Fruit fly (Drosophila melanogaster) whole organism, adult: ENCODE data around the gene CG31872.

ENCODE experiments used
- CG14711 ChIP-seq: fragments of 200-800 bp; sonication (Bioruptor generic); optimal IDR thresholded peaks from 2 replicates; lab custom pipeline; 2018; ENCODE audit warnings: missing biosample characterization, mild to moderate bottlenecking, missing genetic modification characterization, moderate library complexity
- CG33017 ChIP-seq: fragments of 200-800 bp; sonication (Bioruptor generic); optimal IDR thresholded peaks from 2 replicates; lab custom pipeline; 2018; ENCODE audit warnings: missing biosample characterization, mild to moderate bottlenecking, missing genetic modification characterization, moderate library complexity
- CG7045 ChIP-seq: fragments of 200-800 bp; sonication (Bioruptor generic); optimal IDR thresholded peaks from 2 replicates; lab custom pipeline; 2017; ENCODE audit warnings: missing biosample characterization, mild to moderate bottlenecking, missing genetic modification characterization
- CG7101 ChIP-seq: fragments of 200-800 bp; sonication (Bioruptor generic); optimal IDR thresholded peaks from 2 replicates; lab custom pipeline; 2018; ENCODE audit warnings: missing biosample characterization, mild to moderate bottlenecking, missing genetic modification characterization, moderate library complexity
- Crg-1 ChIP-seq: fragments of 200-800 bp; sonication (Bioruptor generic); optimal IDR thresholded peaks from 2 replicates; lab custom pipeline; 2016; ENCODE audit warnings: missing biosample characterization, missing genetic modification characterization
- Hr96 ChIP-seq: fragments of 200-800 bp; sonication (Bioruptor generic); optimal IDR thresholded peaks from 2 replicates; lab custom pipeline; 2016; ENCODE audit warnings: missing biosample characterization, missing genetic modification characterization
- kay ChIP-seq: fragments of 200-800 bp; sonication (Bioruptor generic); peaks from one replicate; lab custom pipeline; 2016; ENCODE audit warnings: missing biosample characterization, missing genetic modification characterization, borderline replicate concordance
- pad ChIP-seq: fragments of 200-800 bp; sonication (Bioruptor generic); optimal IDR thresholded peaks from 3 replicates; lab custom pipeline; 2017; ENCODE audit warnings: missing biosample characterization, missing genetic modification characterization, mild to moderate bottlenecking, moderate library complexity, missing genetic modification reagents

dm6 chr2L:10676933-10677714, 37.4 kb downstream of the CG31872 start, which contains the start of gene CG17104:
- TF ChIP-seq CG7101 (tag; lab: Kevin White, UChicago), result no peak
- TF ChIP-seq kay (GFP tag; lab: Kevin White, UChicago), result no peak
- TF ChIP-seq CG14711 (tag; lab: Kevin White, UChicago), result no peak
- no peak for TF ChIP-seq CG33017 (tag; lab: Kevin White, UChicago)
- no peak for TF ChIP-seq CG7045 (GFP tag; lab: Kevin White, UChicago)
- no peak for TF ChIP-seq Crg-1
- no peak for TF ChIP-seq pad (GFP tag; lab: Kevin White, UChicago)
- TF ChIP-seq Hr96 (GFP tag; lab: Kevin White, UChicago), result no peak
